Worm (Caenorhabditis elegans) whole organism, L2 larva: ENCODE measurements around the gene K01B6.4.

Source experiments
- R02D3.7 ChIP-seq: fragments of 150-350 bp; optimal IDR thresholded peaks from 2 replicates; lab custom pipeline; 2014; ENCODE audit warnings: missing biosample characterization, missing genetic modification characterization
- ZK546.5 ChIP-seq: sonication (generic microtip); optimal IDR thresholded peaks from 2 replicates; lab custom pipeline; 2017; ENCODE audit warnings: missing biosample characterization, missing genetic modification characterization
- aly-2 ChIP-seq: fragments of 150-350 bp; optimal IDR thresholded peaks from 2 replicates; lab custom pipeline; 2014; ENCODE audit warnings: missing biosample characterization, missing genetic modification characterization
- ama-1 ChIP-seq: fragments of 150-350 bp; optimal IDR thresholded peaks from 2 replicates; lab custom pipeline; 2018; ENCODE audit warnings: inconsistent platforms
- ceh-16 ChIP-seq: fragments of 150-350 bp; optimal IDR thresholded peaks from 2 replicates; lab custom pipeline; 2014; ENCODE audit warnings: missing biosample characterization, missing genetic modification characterization
- elt-1 ChIP-seq: fragments of 150-350 bp; optimal IDR thresholded peaks from 2 replicates; lab custom pipeline; 2014; ENCODE audit warnings: missing biosample characterization, missing genetic modification characterization
- nhr-11 ChIP-seq: fragments of 150-350 bp; optimal IDR thresholded peaks from 2 replicates; lab custom pipeline; 2014; ENCODE audit warnings: missing biosample characterization, missing genetic modification characterization
- nhr-12 ChIP-seq: fragments of 150-350 bp; optimal IDR thresholded peaks from 2 replicates; lab custom pipeline; 2014; ENCODE audit warnings: missing biosample characterization, missing genetic modification characterization
- nhr-237 ChIP-seq: fragments of 150-350 bp; optimal IDR thresholded peaks from 2 replicates; lab custom pipeline; 2014; ENCODE audit warnings: missing biosample characterization, missing genetic modification characterization
- nhr-25 ChIP-seq: fragments of 150-350 bp; sonication (generic microtip); optimal IDR thresholded peaks from 3 replicates; lab custom pipeline; 2014; ENCODE audit warnings: missing biosample characterization, missing genetic modification characterization
- nhr-77 ChIP-seq: fragments of 150-350 bp; optimal IDR thresholded peaks from 2 replicates; lab custom pipeline; 2014; ENCODE audit warnings: missing biosample characterization, missing genetic modification characterization

ce11 chrIII:9328732-9329131 is 31.5 kb upstream of the K01B6.4 start:
- TF ChIP-seq ceh-16 (no peak), nhr-11 (tag; lab: Kevin White, UChicago) (no peak), R02D3.7 (tag; lab: Kevin White, UChicago) (no peak), ZK546.5 (tag; lab: Kevin White, UChicago) (no peak), nhr-12 (no peak), elt-1 (tag; lab: Kevin White, UChicago) (no peak), nhr-25 (tag; lab: Kevin White, UChicago) (no peak), ama-1 (lab: Kevin White, UChicago) (no peak), nhr-77 (tag; lab: Kevin White, UChicago) (no peak), nhr-237 (tag; lab: Kevin White, UChicago) (no peak), aly-2 (tag; lab: Kevin White, UChicago) (no peak)
